Fruit fly (Drosophila melanogaster) whole organism, embryonic: Measurements from ENCODE around the gene CG14362.

Experiments used
- Adf1 ChIP-seq: fragments of 200-800 bp; sonication (Bioruptor generic); IDR thresholded peaks from 2 replicates; pipeline ENCODE4 v1.3.6; 2022; ENCODE audit warnings: missing biosample characterization, missing genetic modification characterization
- Atf-2 ChIP-seq: fragments of 200-800 bp; sonication (Bioruptor generic); optimal IDR thresholded peaks from 2 replicates; lab custom pipeline; 2016; ENCODE audit warnings: missing biosample characterization, missing genetic modification characterization
- Atf3 ChIP-seq: fragments of 200-800 bp; sonication (Bioruptor generic); optimal IDR thresholded peaks from 3 replicates; lab custom pipeline; 2016; ENCODE audit warnings: missing biosample characterization, missing genetic modification characterization
- Atf6 ChIP-seq: fragments of 200-800 bp; sonication (Bioruptor generic); IDR thresholded peaks from 2 replicates; pipeline ENCODE4 v1.3.6; 2022; ENCODE audit warnings: missing biosample characterization, missing genetic modification characterization
- Blimp-1 ChIP-seq: fragments of 200-800 bp; sonication (Bioruptor generic); optimal IDR thresholded peaks from 3 replicates; lab custom pipeline; 2018; ENCODE audit warnings: missing biosample characterization, missing genetic modification characterization, mild to moderate bottlenecking, moderate library complexity, missing genetic modification reagents
- CG10209 ChIP-seq: fragments of 200-800 bp; sonication (Bioruptor generic); optimal IDR thresholded peaks from 3 replicates; lab custom pipeline; 2017; ENCODE audit warnings: missing biosample characterization, mild to moderate bottlenecking, missing genetic modification characterization, missing genetic modification reagents
- CG12391 ChIP-seq: fragments of 200-800 bp; sonication (Bioruptor generic); optimal IDR thresholded peaks from 3 replicates; lab custom pipeline; 2018; ENCODE audit warnings: missing biosample characterization, mild to moderate bottlenecking, missing genetic modification characterization, moderate library complexity
- CG12659 ChIP-seq: fragments of 200-800 bp; sonication (Bioruptor generic); optimal IDR thresholded peaks from 3 replicates; lab custom pipeline; 2017; ENCODE audit warnings: mild to moderate bottlenecking, missing biosample characterization, missing genetic modification reagents, missing genetic modification characterization
- CG13424 ChIP-seq: fragments of 200-800 bp; sonication (Bioruptor generic); optimal IDR thresholded peaks from 2 replicates; lab custom pipeline; 2019; ENCODE audit warnings: missing biosample characterization, mild to moderate bottlenecking, missing genetic modification characterization, moderate library complexity
- CG17361 ChIP-seq: fragments of 200-800 bp; sonication (Bioruptor generic); IDR thresholded peaks from 3 replicates; pipeline ENCODE4 v1.3.6; 2022; ENCODE audit warnings: missing biosample characterization, missing genetic modification characterization
- CG18262 ChIP-seq: fragments of 200-800 bp; optimal IDR thresholded peaks from 3 replicates; lab custom pipeline; 2019; ENCODE audit warnings: missing biosample characterization, mild to moderate bottlenecking, missing genetic modification characterization, moderate library complexity
- CG1832 ChIP-seq: fragments of 200-800 bp; sonication (Bioruptor generic); optimal IDR thresholded peaks from 2 replicates; lab custom pipeline; 2017; ENCODE audit warnings: missing biosample characterization, mild to moderate bottlenecking, missing genetic modification characterization, inconsistent platforms
- CG18619 ChIP-seq: fragments of 200-800 bp; sonication (Bioruptor generic); optimal IDR thresholded peaks from 3 replicates; lab custom pipeline; 2017; ENCODE audit warnings: missing biosample characterization, mild to moderate bottlenecking, missing genetic modification characterization
- CG2116 ChIP-seq: fragments of 200-800 bp; sonication (Bioruptor generic); optimal IDR thresholded peaks from 3 replicates; lab custom pipeline; 2018; ENCODE audit warnings: missing biosample characterization, mild to moderate bottlenecking, missing genetic modification characterization
- CG2129 ChIP-seq: fragments of 200-800 bp; sonication (Bioruptor generic); IDR thresholded peaks from 2 replicates; pipeline ENCODE4 v1.3.6; 2022; ENCODE audit warnings: missing biosample characterization, missing genetic modification characterization; ENCODE audit not compliant: partially characterized antibody
- CG2202 ChIP-seq: fragments of 200-800 bp; sonication (Bioruptor generic); optimal IDR thresholded peaks from 2 replicates; lab custom pipeline; 2018; ENCODE audit warnings: missing biosample characterization, mild to moderate bottlenecking, missing genetic modification characterization
- CG31388 ChIP-seq: fragments of 200-800 bp; sonication (Bioruptor generic); optimal IDR thresholded peaks from 2 replicates; lab custom pipeline; 2016; ENCODE audit warnings: missing biosample characterization, missing genetic modification characterization
- CG32772 ChIP-seq: fragments of 200-800 bp; sonication (Bioruptor generic); IDR thresholded peaks from 2 replicates; pipeline ENCODE4 v1.3.6; 2022; ENCODE audit warnings: missing biosample characterization, missing genetic modification characterization
- CG43689 ChIP-seq: fragments of 200-800 bp; sonication (Bioruptor generic); IDR thresholded peaks from 2 replicates; pipeline ENCODE4 v1.3.6; 2022; ENCODE audit warnings: missing biosample characterization, missing genetic modification characterization
- CG4730 ChIP-seq: fragments of 200-800 bp; sonication (Bioruptor generic); IDR thresholded peaks from 2 replicates; pipeline ENCODE4 v1.3.6; 2022; ENCODE audit warnings: missing biosample characterization, missing genetic modification characterization
- CG7556 ChIP-seq: fragments of 200-800 bp; sonication (Bioruptor generic); optimal IDR thresholded peaks from 2 replicates; lab custom pipeline; 2017; ENCODE audit warnings: missing biosample characterization, mild to moderate bottlenecking, missing genetic modification characterization
- CG8924 ChIP-seq: fragments of 200-800 bp; optimal IDR thresholded peaks from 3 replicates; lab custom pipeline; 2019; ENCODE audit warnings: missing biosample characterization, mild to moderate bottlenecking, missing genetic modification characterization, moderate library complexity
- CHES-1-like ChIP-seq: fragments of 200-800 bp; sonication (Bioruptor generic); optimal IDR thresholded peaks from 2 replicates; lab custom pipeline; 2016; ENCODE audit warnings: missing biosample characterization, missing genetic modification characterization
- CkIIα-i1 ChIP-seq: fragments of 200-800 bp; sonication (Bioruptor generic); IDR thresholded peaks from 2 replicates; pipeline ENCODE4 v1.3.6; 2022; ENCODE audit warnings: missing biosample characterization, missing genetic modification characterization
- E2f2 ChIP-seq: fragments of 200-800 bp; sonication (Bioruptor generic); IDR thresholded peaks from 2 replicates; pipeline ENCODE4 v1.3.6; 2022; ENCODE audit warnings: missing biosample characterization, missing genetic modification characterization
- Elba2 ChIP-seq: fragments of 200-800 bp; sonication (Bioruptor generic); optimal IDR thresholded peaks from 3 replicates; lab custom pipeline; 2016; ENCODE audit warnings: missing biosample characterization, missing genetic modification characterization
- HLH3B ChIP-seq: fragments of 200-800 bp; sonication (Bioruptor generic); IDR thresholded peaks from 2 replicates; pipeline ENCODE4 v1.3.6; 2022; ENCODE audit warnings: missing biosample characterization, missing genetic modification characterization
- HmgD ChIP-seq: fragments of 200-800 bp; sonication (Bioruptor generic); optimal IDR thresholded peaks from 3 replicates; lab custom pipeline; 2016; ENCODE audit warnings: missing biosample characterization, missing genetic modification characterization
- Ptx1 ChIP-seq: fragments of 200-800 bp; sonication (Bioruptor generic); IDR thresholded peaks from 2 replicates; pipeline ENCODE4 v1.3.6; 2022; ENCODE audit warnings: missing biosample characterization, missing genetic modification characterization
- Scr ChIP-seq: fragments of 200-800 bp; sonication (Bioruptor generic); IDR thresholded peaks from 2 replicates; pipeline ENCODE4 v1.3.6; 2022; ENCODE audit warnings: missing biosample characterization, missing genetic modification characterization; ENCODE audit not compliant: partially characterized antibody
- Ssrp ChIP-seq: fragments of 200-800 bp; sonication (Bioruptor generic); optimal IDR thresholded peaks from 2 replicates; lab custom pipeline; 2018; ENCODE audit warnings: missing biosample characterization, mild to moderate bottlenecking, missing genetic modification characterization, moderate library complexity
- Taf1 ChIP-seq: fragments of 200-800 bp; sonication (Bioruptor generic); IDR thresholded peaks from 2 replicates; pipeline ENCODE4 v1.3.6; 2022; ENCODE audit warnings: missing biosample characterization, missing genetic modification characterization
- bsh ChIP-seq, 2 experiments: fragments of 200-800 bp; sonication (Bioruptor generic); optimal IDR thresholded peaks; 2 replicates each; lab custom pipeline; 2017 to 2018; ENCODE audit warnings: mild to moderate bottlenecking in 2 of 2, missing biosample characterization in 2 of 2, missing genetic modification characterization in 2 of 2, moderate library complexity in 1 of 2
- chif ChIP-seq, 2 experiments: fragments of 200-800 bp; sonication (Bioruptor generic); optimal IDR thresholded peaks; 3 replicates each; lab custom pipeline; 2016; ENCODE audit warnings: missing biosample characterization in 2 of 2, missing genetic modification characterization in 2 of 2
- croc ChIP-seq: fragments of 200-800 bp; sonication (Bioruptor generic); conservative IDR thresholded peaks from 3 replicates; pipeline ENCODE4 v1.3.6; 2022; ENCODE audit warnings: missing biosample characterization, missing genetic modification characterization
- dan ChIP-seq: fragments of 200-800 bp; sonication (Bioruptor generic); IDR thresholded peaks from 2 replicates; pipeline ENCODE4 v1.3.6; 2022; ENCODE audit warnings: missing biosample characterization, missing genetic modification characterization
- ems ChIP-seq: fragments of 200-800 bp; sonication (Bioruptor generic); optimal IDR thresholded peaks from 3 replicates; lab custom pipeline; 2016; ENCODE audit warnings: missing biosample characterization, missing genetic modification characterization
- exex ChIP-seq: fragments of 200-800 bp; sonication (Bioruptor generic); optimal IDR thresholded peaks from 4 replicates; lab custom pipeline; 2018; ENCODE audit warnings: missing biosample characterization, mild to moderate bottlenecking, missing genetic modification characterization, moderate library complexity
- hb ChIP-seq: fragments of 200-800 bp; sonication (Bioruptor generic); IDR thresholded peaks from 3 replicates; pipeline ENCODE4 v1.3.6; 2022; ENCODE audit warnings: missing biosample characterization, missing genetic modification characterization; ENCODE audit not compliant: partially characterized antibody
- knrl ChIP-seq: fragments of 200-800 bp; sonication (Bioruptor generic); IDR thresholded peaks from 3 replicates; pipeline ENCODE4 v1.3.6; 2022; ENCODE audit warnings: missing biosample characterization, missing genetic modification characterization; ENCODE audit not compliant: partially characterized antibody
- lbe ChIP-seq: fragments of 200-800 bp; sonication (Bioruptor generic); optimal IDR thresholded peaks from 2 replicates; lab custom pipeline; 2016; ENCODE audit warnings: missing biosample characterization, mild to moderate bottlenecking, missing genetic modification characterization
- lmd ChIP-seq: fragments of 200-800 bp; sonication (Bioruptor generic); IDR thresholded peaks from 2 replicates; pipeline ENCODE4 v1.3.6; 2022; ENCODE audit warnings: missing biosample characterization, missing genetic modification characterization
- nau ChIP-seq: fragments of 200-800 bp; sonication (Bioruptor generic); optimal IDR thresholded peaks from 3 replicates; lab custom pipeline; 2017; ENCODE audit warnings: missing biosample characterization, mild to moderate bottlenecking, missing genetic modification characterization, missing genetic modification reagents
- nerfin-2 ChIP-seq: fragments of 200-800 bp; sonication (Bioruptor generic); IDR thresholded peaks from 2 replicates; pipeline ENCODE4 v1.3.6; 2022; ENCODE audit warnings: missing biosample characterization, missing genetic modification characterization; ENCODE audit not compliant: partially characterized antibody
- ranshi ChIP-seq: fragments of 200-800 bp; sonication (Bioruptor generic); IDR thresholded peaks from 2 replicates; pipeline ENCODE4 v1.3.6; 2022; ENCODE audit warnings: missing biosample characterization, missing genetic modification characterization
- sc ChIP-seq, 3 experiments: fragments of >200 bp in 2 of 3; fragments of 200-800 bp in 1 of 3; sonication (Bioruptor generic) in 1 of 3; optimal IDR thresholded peaks; 2 replicates in 2 of 3; 3 replicates in 1 of 3; lab custom pipeline; 2017; ENCODE audit warnings: mild to moderate bottlenecking in 1 of 3, missing biosample characterization in 1 of 3, missing genetic modification characterization in 1 of 3, missing genetic modification reagents in 1 of 3
- sens ChIP-seq: fragments of 200-800 bp; sonication (Bioruptor generic); peaks from one replicate; lab custom pipeline; 2016; ENCODE audit warnings: missing biosample characterization, missing genetic modification characterization
- slp2 ChIP-seq: fragments of 200-800 bp; sonication (Bioruptor generic); optimal IDR thresholded peaks from 2 replicates; lab custom pipeline; 2016; ENCODE audit warnings: missing biosample characterization, missing genetic modification characterization
- sr ChIP-seq: fragments of 200-800 bp; sonication (Bioruptor generic); IDR thresholded peaks from 3 replicates; pipeline ENCODE4 v1.3.6; 2022; ENCODE audit warnings: missing biosample characterization, missing genetic modification characterization

CG14362 gene

dm6 chr3R:13831596-13832119 lies 23.6 kb downstream of the CG14362 start (continued):
- TF ChIP-seq exex (tag; lab: Kevin White, UChicago): no peak
- peak; percentile 6 for TF ChIP-seq ems (GFP tag; lab: Kevin White, UChicago)
- no peak for TF ChIP-seq nerfin-2
- no peak for TF ChIP-seq slp2 (GFP tag; lab: Kevin White, UChicago)
- TF ChIP-seq CG18619 (GFP tag; lab: Kevin White, UChicago): peak; percentile 23
- no peak for TF ChIP-seq Atf3 (GFP tag; lab: Kevin White, UChicago)
- TF ChIP-seq lbe (GFP tag; lab: Kevin White, UChicago): peak; percentile 66
- peak; percentile 70 for TF ChIP-seq CG13424 (tag; lab: Kevin White, UChicago)
- TF ChIP-seq CG32772 (GFP tag; lab: Robert Waterston, UW): 0 out of 2 replicates have a peak, but pooled peaks have one; percentile 54
- TF ChIP-seq bsh (GFP tag; optimal IDR thresholded peaks at IDR 0.05; lab: Kevin White, UChicago): peak; percentile 43 to 70
- TF ChIP-seq CG2129 (GFP tag; lab: Robert Waterston, UW): no peak
- peak; percentile 30 for TF ChIP-seq HLH3B (GFP tag; lab: Robert Waterston, UW)
- TF ChIP-seq CG17361: 0 out of 3 replicates have a peak, but pooled peaks have one; percentile 9
- no peak for TF ChIP-seq ranshi
- no peak for TF ChIP-seq CHES-1-like (GFP tag; lab: Kevin White, UChicago)
- TF ChIP-seq sc (optimal IDR thresholded peaks at IDR 0.05; lab: Kevin White, UChicago): no peak
- TF ChIP-seq sc (GFP tag; optimal IDR thresholded peaks at IDR 0.05; lab: Kevin White, UChicago): peak; percentile 36
- TF ChIP-seq Ssrp (tag; lab: Kevin White, UChicago): peak; percentile 63
- peak; percentile 65 for TF ChIP-seq lmd (GFP tag; lab: Robert Waterston, UW)
- TF ChIP-seq CG4730 (GFP tag; lab: Robert Waterston, UW): no peak
- peak; percentile 37 for TF ChIP-seq CG8924 (tag; lab: Kevin White, UChicago)
- no peak for TF ChIP-seq HmgD (GFP tag; lab: Kevin White, UChicago)
- TF ChIP-seq Atf-2 (GFP tag; lab: Kevin White, UChicago): no peak
- peak; percentile 40; the same call in 1 of the 2 replicates for TF ChIP-seq Atf6
- no peak for TF ChIP-seq Scr (GFP tag; lab: Robert Waterston, UW)
- TF ChIP-seq Blimp-1 (GFP tag; lab: Kevin White, UChicago): peak; percentile 86
- TF ChIP-seq CG10209 (GFP tag; lab: Kevin White, UChicago): peak; percentile 48
- peak; percentile 61; the same call in 1 of the 2 replicates for TF ChIP-seq E2f2 (GFP tag; lab: Robert Waterston, UW)
- TF ChIP-seq Ptx1 (GFP tag; lab: Robert Waterston, UW): peak; percentile 46
- TF ChIP-seq hb (GFP tag; lab: Robert Waterston, UW): no peak
- TF ChIP-seq CG2116 (GFP tag; lab: Kevin White, UChicago): no peak
- peak; percentile 68; the same call in 2 of the 3 replicates for TF ChIP-seq croc (GFP tag; lab: Robert Waterston, UW)
- TF ChIP-seq CG31388 (GFP tag; lab: Kevin White, UChicago): no peak
- peak; percentile 58 for TF ChIP-seq CG12659 (GFP tag; lab: Kevin White, UChicago)
- peak; percentile 55 for TF ChIP-seq CG12391 (tag; lab: Kevin White, UChicago)
- peak; percentile 66 for TF ChIP-seq CG18262 (tag; lab: Kevin White, UChicago)
- peak; percentile 34 for TF ChIP-seq CG7556 (GFP tag; lab: Kevin White, UChicago)
- no peak for TF ChIP-seq CG2202 (tag; lab: Kevin White, UChicago)
- TF ChIP-seq dan (GFP tag; lab: Robert Waterston, UW): no peak
- 0 out of 3 replicates have a peak, but pooled peaks have one; percentile 2 for TF ChIP-seq sr
- TF ChIP-seq CG1832 (GFP tag; lab: Kevin White, UChicago): no peak
- no peak for TF ChIP-seq CkIIα-i1 (GFP tag; lab: Robert Waterston, UW)
- TF ChIP-seq knrl (GFP tag; lab: Robert Waterston, UW): 0 out of 3 replicates have a peak, but pooled peaks have one; percentile 34
- TF ChIP-seq sens (GFP tag; lab: Kevin White, UChicago): peak; percentile 53
- no peak for TF ChIP-seq nau (GFP tag; lab: Kevin White, UChicago)
- TF ChIP-seq chif (GFP tag; optimal IDR thresholded peaks at IDR 0.05; lab: Kevin White, UChicago): no peak
- TF ChIP-seq Elba2 (GFP tag; lab: Kevin White, UChicago): no peak
- TF ChIP-seq Adf1 (GFP tag; lab: Robert Waterston, UW): peak; percentile 45; the same call in 1 of the 2 replicates
- peak; percentile 16; the same call in 1 of the 2 replicates for TF ChIP-seq CG43689 (GFP tag; lab: Robert Waterston, UW)
- no peak for TF ChIP-seq Taf1 (GFP tag; lab: Robert Waterston, UW)
